Fruit fly (Drosophila melanogaster): Measurements from ENCODE around the gene CG32284.
A peak's percentile ranks its signal among the peaks of the same experiment; 100 is the strongest.

CG32284 gene

DNA sequence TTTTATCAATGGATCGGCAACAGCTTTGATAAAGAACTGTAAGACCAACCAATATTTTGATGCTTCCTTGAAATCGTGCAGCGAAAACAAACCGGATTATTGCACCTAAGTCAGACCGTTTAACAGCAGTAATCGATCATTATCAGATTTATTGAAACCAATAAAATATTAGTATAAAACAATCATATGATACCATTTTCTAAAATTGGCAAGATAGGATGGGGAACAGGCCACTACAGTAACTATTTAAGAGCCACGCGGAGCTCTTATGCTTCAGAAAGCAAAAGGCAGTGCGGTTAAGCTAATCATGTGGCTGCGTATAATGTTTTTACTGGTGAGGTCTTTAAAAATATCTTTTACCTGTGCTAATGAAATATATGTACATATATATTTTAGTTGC lies at the start of gene CG32284:
TSS of gene CG32284 (plus strand) at position 301 of the 400 bp plus-strand sequence.
- TF ChIP-seq psq (optimal IDR thresholded peaks at IDR 0.05) (no peak), h (optimal IDR thresholded peaks at IDR 0.05) (no peak), Myc (optimal IDR thresholded peaks at IDR 0.05) (no peak), insv (optimal IDR thresholded peaks at IDR 0.05) (no peak), Sin3A (optimal IDR thresholded peaks at IDR 0.05) (no peak), ttk (optimal IDR thresholded peaks at IDR 0.05) (no peak)

DNA sequence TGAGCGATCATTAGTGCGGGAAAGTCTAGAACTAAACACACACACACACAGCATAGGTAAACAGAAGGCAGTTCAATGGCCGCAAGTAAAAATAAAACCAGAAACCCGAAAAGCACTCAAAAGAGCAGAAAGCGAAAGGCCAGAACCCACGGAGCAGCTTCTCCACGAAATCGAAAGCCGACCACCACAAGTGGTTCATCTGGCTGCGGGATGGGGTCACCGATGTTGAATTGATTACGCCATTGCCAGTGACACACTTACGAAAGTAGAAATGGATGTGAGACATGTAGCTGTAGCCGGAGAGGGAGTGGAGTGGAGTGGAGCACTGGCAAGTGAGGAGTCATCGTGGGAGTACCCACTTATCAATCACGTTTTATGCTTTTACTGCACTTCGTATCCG lies 45.1 kb upstream of the CG32284 start:
- TF ChIP-seq Myc (optimal IDR thresholded peaks at IDR 0.05), result no peak
- no peak for TF ChIP-seq insv (optimal IDR thresholded peaks at IDR 0.05)
- no peak for TF ChIP-seq Sin3A (optimal IDR thresholded peaks at IDR 0.05)
- TF ChIP-seq ttk (optimal IDR thresholded peaks at IDR 0.05), result no peak
- no peak for TF ChIP-seq psq (optimal IDR thresholded peaks at IDR 0.05)
- TF ChIP-seq h (optimal IDR thresholded peaks at IDR 0.05), result no peak

dm6 chr3L:3142516-3143382 lies 43.7 kb upstream of the CG32284 start:
- TF ChIP-seq h (optimal IDR thresholded peaks at IDR 0.05), result no peak
- no peak for TF ChIP-seq Sin3A (optimal IDR thresholded peaks at IDR 0.05)
- no peak for TF ChIP-seq insv (optimal IDR thresholded peaks at IDR 0.05)
- TF ChIP-seq psq (optimal IDR thresholded peaks at IDR 0.05), result no peak
- no peak for TF ChIP-seq Myc (optimal IDR thresholded peaks at IDR 0.05)
- no peak for TF ChIP-seq ttk (optimal IDR thresholded peaks at IDR 0.05)

DNA sequence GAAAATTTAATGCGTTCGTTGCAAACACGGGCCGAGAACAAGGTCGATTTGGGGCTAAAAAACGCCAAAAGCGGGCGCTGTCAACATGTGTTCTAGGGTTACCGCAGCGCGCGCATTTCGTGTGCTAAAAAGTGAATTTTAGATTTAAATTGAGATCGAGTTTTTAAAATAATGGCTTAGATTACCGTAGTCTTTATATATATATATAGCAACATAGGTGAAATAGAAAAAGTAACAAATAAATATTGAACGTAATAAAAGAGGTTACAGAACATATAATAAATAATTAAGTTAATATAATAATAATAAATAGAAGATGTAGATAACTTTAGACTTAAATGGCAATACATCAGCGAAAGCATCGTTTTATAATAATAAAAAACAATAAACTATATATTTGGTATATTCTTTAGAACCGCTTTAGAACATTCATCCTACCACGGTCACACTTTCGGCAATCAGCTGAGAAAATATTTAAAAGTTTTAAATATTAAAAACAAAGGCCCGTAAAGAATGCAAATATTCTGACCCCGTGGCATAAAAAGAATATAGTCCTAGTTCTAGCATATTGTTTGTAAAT lies 43.0 kb upstream of the CG32284 start, which contains the start of the genes CG11537 and Alg2:
TSS of gene CG11537 (minus strand) at position 75 of the 580 bp plus-strand sequence.
TSS of gene Alg2 (plus strand) at position 426 of the 580 bp plus-strand sequence.
- TF ChIP-seq h (optimal IDR thresholded peaks at IDR 0.05) (no peak), insv (optimal IDR thresholded peaks at IDR 0.05) (no peak), Sin3A (optimal IDR thresholded peaks at IDR 0.05) (no peak), Myc (optimal IDR thresholded peaks at IDR 0.05) (no peak), ttk (optimal IDR thresholded peaks at IDR 0.05) (no peak), psq (optimal IDR thresholded peaks at IDR 0.05) (no peak)

DNA sequence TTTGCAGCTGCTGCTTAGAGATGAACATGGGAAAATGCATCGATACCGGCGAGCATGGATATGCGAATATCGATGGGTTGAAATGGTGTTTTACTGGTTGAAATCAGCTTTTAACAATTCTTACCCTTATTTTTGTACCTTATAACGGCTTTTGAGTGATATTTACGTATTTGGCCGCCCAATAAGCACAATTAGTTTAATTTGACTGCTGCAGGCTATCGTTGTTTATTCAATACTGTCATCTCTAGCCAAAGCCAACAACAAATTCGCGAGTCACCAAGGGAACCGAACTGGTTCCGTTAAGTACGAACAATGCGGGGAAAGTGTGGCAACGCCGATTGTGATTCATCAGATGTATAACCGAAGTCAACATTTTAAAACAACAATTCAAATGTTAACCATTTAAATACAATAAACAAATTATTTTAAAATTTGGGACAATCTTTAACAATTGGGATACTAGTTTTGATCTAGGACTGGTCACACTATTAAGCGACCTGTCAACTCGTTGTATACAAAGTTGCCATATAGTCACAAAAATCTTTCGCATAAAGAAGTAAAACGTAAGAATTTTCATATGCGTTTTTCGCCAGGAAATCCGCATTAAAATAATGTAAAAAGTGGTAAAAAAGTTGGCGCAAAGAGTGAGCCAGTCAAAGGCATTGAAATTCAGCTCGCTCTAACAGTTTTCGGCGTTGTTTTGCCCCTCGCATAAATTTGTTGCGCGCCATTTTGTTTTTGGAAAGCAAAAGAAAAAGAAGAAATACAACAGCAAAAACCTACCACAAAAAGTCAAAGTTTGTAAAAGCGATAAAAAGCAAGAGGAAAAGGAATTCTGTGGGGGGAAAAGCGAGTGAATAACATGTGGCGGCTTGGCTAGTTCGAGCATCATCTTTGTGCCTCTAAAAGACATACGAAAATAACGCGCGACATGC lies 38.1 kb upstream of the CG32284 start, which contains the start of the genes Usp5 and BtbVII:
TSS of gene Usp5 (minus strand) at position 234 of the 935 bp plus-strand sequence.
TSS of gene BtbVII (plus strand) at position 522 of the 935 bp plus-strand sequence.
- TF ChIP-seq Sin3A (optimal IDR thresholded peaks at IDR 0.05) (no peak), ttk (optimal IDR thresholded peaks at IDR 0.05) (no peak), h (optimal IDR thresholded peaks at IDR 0.05) (no peak), Myc (optimal IDR thresholded peaks at IDR 0.05) (no peak), insv (optimal IDR thresholded peaks at IDR 0.05) (no peak), psq (optimal IDR thresholded peaks at IDR 0.05) (no peak)

DNA sequence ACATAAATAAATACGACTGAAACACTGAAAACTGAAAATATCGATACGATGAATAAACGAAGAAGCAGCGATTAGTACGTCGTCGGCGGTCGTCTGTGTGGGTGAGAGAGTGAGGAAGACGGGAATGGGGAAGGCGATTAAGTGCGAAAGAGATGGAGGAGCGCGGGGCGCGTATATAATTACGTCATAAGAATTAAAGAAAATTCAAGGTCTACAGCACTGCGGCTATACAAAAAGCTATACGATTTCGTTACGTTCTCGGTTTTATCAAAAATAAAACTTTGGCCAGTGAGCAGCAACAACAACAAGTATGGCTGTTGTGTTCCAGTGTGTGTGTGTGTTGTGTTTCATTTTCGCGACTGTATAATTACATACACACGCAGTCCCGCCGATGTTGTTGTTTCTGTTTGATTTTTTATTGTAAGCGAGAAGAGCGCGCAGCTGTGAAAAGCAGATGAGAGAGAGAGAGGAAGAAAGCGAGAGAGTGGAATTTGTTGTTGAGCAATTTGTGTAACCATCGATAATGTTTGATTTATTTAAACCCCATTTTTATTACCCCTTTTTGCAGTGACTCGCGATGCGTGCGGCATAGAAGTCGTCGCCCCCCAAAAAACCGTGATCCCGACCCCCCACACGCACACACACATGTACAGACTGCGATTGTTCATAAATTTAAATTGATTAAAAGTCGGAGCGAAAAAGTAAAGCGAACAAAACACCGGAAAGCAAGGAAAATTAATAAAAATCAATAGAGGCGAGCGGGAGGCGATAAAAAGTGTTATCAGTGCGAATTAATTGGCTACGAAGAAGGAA lies 37.2 kb upstream of the CG32284 start:
- TF ChIP-seq Sin3A (optimal IDR thresholded peaks at IDR 0.05) (no peak), Myc (optimal IDR thresholded peaks at IDR 0.05) (no peak), insv (optimal IDR thresholded peaks at IDR 0.05) (no peak), psq (optimal IDR thresholded peaks at IDR 0.05) (no peak), h (optimal IDR thresholded peaks at IDR 0.05) (no peak), ttk (optimal IDR thresholded peaks at IDR 0.05) (no peak)

DNA sequence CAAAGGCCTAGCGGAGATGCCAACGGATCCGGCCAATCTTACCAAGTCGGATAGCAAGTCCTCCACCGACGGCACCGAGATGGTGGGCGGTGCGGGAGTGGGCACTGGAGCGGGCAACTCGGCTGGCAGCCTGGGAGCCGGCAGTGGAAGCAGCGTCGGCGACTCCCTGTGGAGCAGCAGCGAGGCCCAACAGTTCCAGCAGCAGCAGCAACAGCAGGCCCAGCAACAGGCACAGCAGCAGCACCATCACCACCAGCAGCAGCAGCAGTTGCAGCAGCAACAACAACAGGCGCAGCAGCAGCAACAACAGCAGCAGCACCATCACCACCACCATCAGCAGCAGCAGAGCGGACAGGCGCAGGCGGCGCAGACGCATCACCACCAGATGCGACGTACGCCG lies 36.1 kb upstream of the CG32284 start:
- TF ChIP-seq psq (optimal IDR thresholded peaks at IDR 0.05) (no peak), Sin3A (optimal IDR thresholded peaks at IDR 0.05) (no peak), ttk (optimal IDR thresholded peaks at IDR 0.05) (no peak), insv (optimal IDR thresholded peaks at IDR 0.05) (no peak), h (optimal IDR thresholded peaks at IDR 0.05) (no peak), Myc (optimal IDR thresholded peaks at IDR 0.05) (no peak)

DNA sequence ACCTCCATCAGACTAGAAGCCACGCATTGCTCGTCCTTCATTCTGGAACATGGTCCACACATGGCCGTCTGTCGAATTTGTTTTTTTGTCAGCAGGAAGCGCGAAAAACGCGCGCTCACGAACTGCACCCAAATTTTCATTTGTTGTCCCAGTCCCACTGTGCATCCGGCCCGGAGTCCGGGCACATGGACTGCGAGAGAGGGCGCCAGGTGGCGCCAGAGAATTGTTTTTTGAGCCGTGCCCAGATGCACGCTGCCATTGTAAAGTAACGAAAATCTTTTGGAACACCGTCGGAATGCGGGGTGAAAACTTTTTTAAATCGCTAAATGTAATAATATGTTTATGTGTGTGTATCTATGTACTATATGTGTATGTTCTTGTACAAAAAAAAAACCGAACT lies 28.8 kb upstream of the CG32284 start:
- no peak for TF ChIP-seq psq (optimal IDR thresholded peaks at IDR 0.05)
- TF ChIP-seq h (optimal IDR thresholded peaks at IDR 0.05), result no peak
- TF ChIP-seq ttk (optimal IDR thresholded peaks at IDR 0.05), result no peak
- TF ChIP-seq Sin3A (optimal IDR thresholded peaks at IDR 0.05), result no peak
- no peak for TF ChIP-seq Myc (optimal IDR thresholded peaks at IDR 0.05)
- TF ChIP-seq insv (optimal IDR thresholded peaks at IDR 0.05), result no peak

DNA sequence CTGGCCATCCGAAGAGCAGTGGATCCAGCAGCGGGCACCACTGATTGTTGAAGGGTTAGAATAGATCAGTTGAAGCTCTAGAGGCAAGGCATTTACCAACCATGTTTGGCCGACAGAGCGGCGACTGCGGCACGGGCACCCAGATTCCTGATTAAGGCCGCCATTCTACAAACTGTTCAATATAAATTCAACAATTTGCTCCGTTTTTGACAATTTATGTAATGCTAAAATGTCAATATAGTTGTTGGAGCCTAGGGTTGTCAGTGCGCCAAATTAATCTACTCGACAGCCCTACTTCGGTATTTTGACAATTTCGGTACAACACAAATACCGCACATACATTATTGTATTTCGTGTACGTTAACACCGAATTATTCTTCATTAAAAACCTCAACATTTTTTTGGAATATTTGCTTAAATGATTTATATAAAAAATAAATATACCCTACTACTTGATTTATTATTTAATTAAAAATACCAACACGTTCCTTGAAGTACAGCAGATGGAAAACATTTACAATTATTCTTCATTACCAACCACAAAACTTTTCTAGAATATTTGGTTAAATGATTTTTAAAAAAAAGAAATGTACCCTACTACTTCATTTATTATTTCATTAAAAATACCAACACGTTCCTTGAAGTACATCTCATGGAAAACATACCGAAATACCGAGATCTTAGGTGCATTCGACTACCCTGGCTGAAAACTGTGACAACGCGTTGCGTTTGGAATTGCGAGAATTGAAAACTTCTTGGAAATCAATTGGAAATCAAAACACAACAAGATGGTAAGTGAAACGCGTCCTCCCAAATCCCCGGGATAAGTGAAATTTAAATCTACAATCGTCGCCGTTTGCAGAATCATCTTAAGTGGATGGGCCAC lies 26.9 kb upstream of the CG32284 start, which contains the start of the genes ND-30 and CG15812:
TSS of gene ND-30 (minus strand) at position 270 of the 886 bp plus-strand sequence.
TSS of gene CG15812 (plus strand) at position 683 of the 886 bp plus-strand sequence.
- TF ChIP-seq ttk (optimal IDR thresholded peaks at IDR 0.05), result no peak
- no peak for TF ChIP-seq insv (optimal IDR thresholded peaks at IDR 0.05)
- TF ChIP-seq Myc (optimal IDR thresholded peaks at IDR 0.05), result no peak
- no peak for TF ChIP-seq Sin3A (optimal IDR thresholded peaks at IDR 0.05)
- TF ChIP-seq h (optimal IDR thresholded peaks at IDR 0.05), result peak; percentile 37
- TF ChIP-seq psq (optimal IDR thresholded peaks at IDR 0.05), result no peak
